Fruit fly (Drosophila melanogaster): ENCODE results near the gene Ace.

The Ace gene

dm6 chr3R:13200402-13200801 is 58.9 kb downstream of the Ace start (continued):
- TF ChIP-seq CG14014 (GFP tag; IDR thresholded peaks at IDR 0.05) = 0 out of 2 replicates have a peak, but pooled peaks have one; percentile 18
- TF ChIP-seq seq (GFP tag; IDR thresholded peaks at IDR 0.05) = 0 out of 2 replicates have a peak, but pooled peaks have one; percentile 31
- no peak for TF ChIP-seq ac (GFP tag; optimal IDR thresholded peaks at IDR 0.05)
- peak; percentile 15 for TF ChIP-seq Xbp1 (GFP tag; optimal IDR thresholded peaks at IDR 0.05)
- TF ChIP-seq BEAF-32 (GFP tag; optimal IDR thresholded peaks at IDR 0.05) = no peak
- TF ChIP-seq Aef1 (GFP tag; IDR thresholded peaks at IDR 0.05) = peak; percentile 18; the same call in 1 of the 3 replicates
- peak; percentile 49 for TF ChIP-seq lab (GFP tag; optimal IDR thresholded peaks at IDR 0.05)
- TF ChIP-seq E2f1 (GFP tag; IDR thresholded peaks at IDR 0.05) = peak; percentile 11; the same call in 1 of the 2 replicates
- TF ChIP-seq CG11456 (GFP tag; IDR thresholded peaks at IDR 0.05) = no peak
- peak; percentile 23; the same call in 1 of the 2 replicates for TF ChIP-seq sisA (GFP tag; IDR thresholded peaks at IDR 0.05)
- TF ChIP-seq Sox102F (GFP tag; optimal IDR thresholded peaks at IDR 0.05) = peak; percentile 26
- TF ChIP-seq CG3065 (GFP tag; optimal IDR thresholded peaks at IDR 0.05) = no peak
- TF ChIP-seq MBD-R2 (GFP tag; IDR thresholded peaks at IDR 0.05) = no peak
- TF ChIP-seq dmrt99B (tag; optimal IDR thresholded peaks at IDR 0.05) = peak; percentile 1
- peak; percentile 86 for TF ChIP-seq Ets65A (GFP tag)
- TF ChIP-seq row (GFP tag; IDR thresholded peaks at IDR 0.05) = peak; percentile 61; the same call in 2 of the 3 replicates
- TF ChIP-seq CG15269 (tag; optimal IDR thresholded peaks at IDR 0.05) = peak; percentile 28
- no peak for TF ChIP-seq CG10654 (GFP tag; optimal IDR thresholded peaks at IDR 0.05)
- no peak for TF ChIP-seq Dbx (GFP tag; IDR thresholded peaks at IDR 0.05)
- peak in 1 of 2 experiments; percentile 7 for TF ChIP-seq Hr51 (GFP tag; optimal IDR thresholded peaks at IDR 0.05)
- no peak for TF ChIP-seq CG16779 (GFP tag; IDR thresholded peaks at IDR 0.05)

dm6 chr3R:13191299-13191698 is 68.0 kb downstream of the Ace start, which contains the start of gene CG8141:
TSS of gene CG8141 (plus strand) at chr3R:13191599.
- TF ChIP-seq Sox102F (GFP tag; optimal IDR thresholded peaks at IDR 0.05) = no peak
- no peak for TF ChIP-seq lbe (GFP tag; optimal IDR thresholded peaks at IDR 0.05)
- no peak for TF ChIP-seq trem (tag; optimal IDR thresholded peaks at IDR 0.05)
- no peak for TF ChIP-seq CG6254 (GFP tag; optimal IDR thresholded peaks at IDR 0.05)
- TF ChIP-seq CG10979 (tag; optimal IDR thresholded peaks at IDR 0.05) = no peak
- TF ChIP-seq CG9817 (tag; optimal IDR thresholded peaks at IDR 0.05) = no peak
- TF ChIP-seq Myb (GFP tag; optimal IDR thresholded peaks at IDR 0.05) = no peak
- no peak for TF ChIP-seq CG10431 (GFP tag; optimal IDR thresholded peaks at IDR 0.05)
- TF ChIP-seq Ets65A (GFP tag) = no peak
- TF ChIP-seq CG11695 (GFP tag; IDR thresholded peaks at IDR 0.05) = no peak
- no peak for TF ChIP-seq Blimp-1 (GFP tag; optimal IDR thresholded peaks at IDR 0.05)
- no peak for TF ChIP-seq Lim3 (GFP tag; IDR thresholded peaks at IDR 0.05)
- TF ChIP-seq CG14667 (GFP tag; IDR thresholded peaks at IDR 0.05) = no peak
- no peak for TF ChIP-seq Dad (GFP tag; optimal IDR thresholded peaks at IDR 0.05)
- TF ChIP-seq CG16863 (GFP tag; optimal IDR thresholded peaks at IDR 0.05) = no peak
- TF ChIP-seq Hey (tag; optimal IDR thresholded peaks at IDR 0.05) = no peak

- TF ChIP-seq CG31441 (GFP tag; IDR thresholded peaks at IDR 0.05) = no peak
- no peak for TF ChIP-seq dan (GFP tag; IDR thresholded peaks at IDR 0.05)
- TF ChIP-seq salm (tag; optimal IDR thresholded peaks at IDR 0.05) = no peak
- TF ChIP-seq CG10267 (tag; optimal IDR thresholded peaks at IDR 0.05) = no peak
- no peak for TF ChIP-seq ro (GFP tag; IDR thresholded peaks at IDR 0.05)
- no peak for TF ChIP-seq HLHmδ (GFP tag; optimal IDR thresholded peaks at IDR 0.05)
- no peak for TF ChIP-seq CG15601 (tag; optimal IDR thresholded peaks at IDR 0.05)
These were observed 71.1 kb downstream of the Ace start, which contains the start of gene CG14380 for dm6 chr3R:13188219-13188618. TSS of gene CG14380 (plus strand) at chr3R:13188519.
